Worm (Caenorhabditis elegans) whole organism, L4 larva: Measurements from ENCODE around the gene C38D4.7.

Experiments
- aly-2 ChIP-seq: sonication (generic microtip); optimal IDR thresholded peaks from 2 replicates; lab custom pipeline; 2018; ENCODE audit warnings: missing biosample characterization, missing genetic modification characterization
- ctbp-1 ChIP-seq: fragments of 200-800 bp; sonication (Bioruptor generic); IDR thresholded peaks from 2 replicates; pipeline ENCODE4 v1.3.6; 2022; ENCODE audit warnings: missing genetic modification reagents, missing genetic modification characterization, missing compliant biosample characterization
- lim-7 ChIP-seq: fragments of 200-800 bp; sonication (Bioruptor generic); IDR thresholded peaks from 2 replicates; pipeline ENCODE4 v1.3.6; 2022; ENCODE audit warnings: missing genetic modification characterization, missing compliant biosample characterization
- zip-2 ChIP-seq: fragments of 150-350 bp; optimal IDR thresholded peaks from 2 replicates; lab custom pipeline; 2014; ENCODE audit warnings: missing biosample characterization, missing genetic modification characterization

- TF ChIP-seq ctbp-1 (GFP tag; lab: Robert Waterston, UW) (no peak), aly-2 (tag; lab: Kevin White, UChicago) (no peak), zip-2 (tag; lab: Kevin White, UChicago) (no peak), lim-7 (GFP tag; lab: Robert Waterston, UW) (no peak)
Measured at ce11 chrIII:4785714-4786113, 25.4 kb downstream of the C38D4.7 start, which contains the start of gene mel-28.
